Fruit fly (Drosophila melanogaster): ENCODE measurements around the gene CG6959.

- TF ChIP-seq h (optimal IDR thresholded peaks at IDR 0.05) (no peak), insv (optimal IDR thresholded peaks at IDR 0.05) (no peak), Sin3A (optimal IDR thresholded peaks at IDR 0.05) (no peak), psq (optimal IDR thresholded peaks at IDR 0.05) (no peak), Myc (optimal IDR thresholded peaks at IDR 0.05) (no peak), ttk (optimal IDR thresholded peaks at IDR 0.05) (no peak)
Measured at dm6 chr3R:11780181-11780688, 89.0 kb downstream of the CG6959 start.
